Fruit fly (Drosophila melanogaster) whole organism, pupa: Measurements from ENCODE around the gene CanA-14F.

Experiments
- CG10348 ChIP-seq: fragments of 200-800 bp; sonication (Bioruptor generic); IDR thresholded peaks from 2 replicates; pipeline ENCODE4 v1.3.6; 2022; ENCODE audit warnings: missing biosample characterization, missing genetic modification characterization
- CG15710 ChIP-seq: fragments of 200-800 bp; sonication (Bioruptor generic); optimal IDR thresholded peaks from 2 replicates; lab custom pipeline; 2018; ENCODE audit warnings: missing biosample characterization, mild to moderate bottlenecking, missing genetic modification characterization, moderate library complexity
- CG17806 ChIP-seq: fragments of 200-800 bp; sonication (Bioruptor generic); optimal IDR thresholded peaks from 2 replicates; lab custom pipeline; 2018; ENCODE audit warnings: missing biosample characterization, mild to moderate bottlenecking, missing genetic modification characterization, moderate library complexity
- CG8301 ChIP-seq: fragments of 200-800 bp; sonication (Bioruptor generic); optimal IDR thresholded peaks from 2 replicates; lab custom pipeline; 2018; ENCODE audit warnings: missing biosample characterization, mild to moderate bottlenecking, missing genetic modification characterization
- EcR ChIP-seq: fragments of 200-800 bp; sonication (Bioruptor generic); optimal IDR thresholded peaks from 3 replicates; lab custom pipeline; 2019; ENCODE audit warnings: missing biosample characterization, missing genetic modification characterization, mild to moderate bottlenecking, moderate library complexity, missing genetic modification reagents

dm6 chrX:16540802-16541346, 46.1 kb downstream of the CanA-14F start, which contains the start of gene CG9903:
- TF ChIP-seq CG17806 (tag; lab: Kevin White, UChicago) (no peak), CG10348 (no peak), CG8301 (tag; lab: Kevin White, UChicago) (no peak), EcR (GFP tag; lab: Kevin White, UChicago) (no peak), CG15710 (tag; lab: Kevin White, UChicago) (no peak)
